Fruit fly (Drosophila melanogaster) Kc167 (cell line): ENCODE results near the gene sit.

Experiments used
- Sin3A ChIP-seq: fragments of >200 bp; optimal IDR thresholded peaks from 2 replicates; lab custom pipeline; 2018; ENCODE audit warnings: missing external identifiers
- insv ChIP-seq: fragments of >200 bp; optimal IDR thresholded peaks from 3 replicates; lab custom pipeline; 2018; ENCODE audit warnings: missing external identifiers
- psq ChIP-seq: fragments of >200 bp; optimal IDR thresholded peaks from 2 replicates; lab custom pipeline; 2017; ENCODE audit warnings: missing external identifiers

- no peak for TF ChIP-seq insv (lab: Kevin White, UChicago)
- no peak for TF ChIP-seq Sin3A (lab: Kevin White, UChicago)
- no peak for TF ChIP-seq psq (lab: Kevin White, UChicago)
Observed at dm6 chr3R:22562502-22562901, at the start of gene sit.
